Worm (Caenorhabditis elegans) whole organism, young adult: Measurements from ENCODE around the gene Y56A3A.6.

Experiments used
- B0019.2 ChIP-seq: fragments of 200-800 bp; sonication (Bioruptor generic); conservative IDR thresholded peaks from 2 replicates; pipeline ENCODE4 v1.3.6; 2022; ENCODE audit warnings: missing genetic modification reagents, missing genetic modification characterization, missing compliant biosample characterization
- F23B12.7 ChIP-seq: sonication (generic microtip); optimal IDR thresholded peaks from 2 replicates; lab custom pipeline; 2017; ENCODE audit warnings: missing genetic modification characterization, mild to moderate bottlenecking, missing compliant biosample characterization, antibody characterized with exemption, moderate library complexity; ENCODE audit not compliant: insufficient read depth
- F39B2.1 ChIP-seq: fragments of 200-800 bp; sonication (Bioruptor generic); IDR thresholded peaks from 2 replicates; pipeline ENCODE4 v1.3.6; 2022; ENCODE audit warnings: missing genetic modification reagents, missing genetic modification characterization, missing compliant biosample characterization
- ceh-58 ChIP-seq: fragments of 200-800 bp; sonication (Bioruptor generic); IDR thresholded peaks from 2 replicates; pipeline ENCODE4 v1.3.6; 2022; ENCODE audit warnings: missing genetic modification characterization, missing compliant biosample characterization
- ceh-91 ChIP-seq: fragments of 200-800 bp; sonication (Bioruptor generic); IDR thresholded peaks from 2 replicates; pipeline ENCODE4 v1.3.6; 2022; ENCODE audit warnings: missing genetic modification reagents, missing genetic modification characterization, missing compliant biosample characterization
- dox-1 ChIP-seq: fragments of 200-800 bp; sonication (Bioruptor generic); IDR thresholded peaks from 2 replicates; pipeline ENCODE4 v1.3.6; 2022; ENCODE audit warnings: missing genetic modification reagents, missing genetic modification characterization, missing compliant biosample characterization
- efl-1 ChIP-seq: fragments of 150-350 bp; optimal IDR thresholded peaks from 2 replicates; lab custom pipeline; 2014; ENCODE audit warnings: missing biosample characterization, missing genetic modification reagents, missing genetic modification characterization
- egl-44 ChIP-seq: fragments of 200-800 bp; sonication (Bioruptor generic); IDR thresholded peaks from 2 replicates; pipeline ENCODE4 v1.3.6; 2022; ENCODE audit warnings: missing genetic modification reagents, missing genetic modification characterization, missing compliant biosample characterization
- lag-1 ChIP-seq: fragments of 200-800 bp; sonication (Bioruptor generic); IDR thresholded peaks from 2 replicates; pipeline ENCODE4 v1.3.6; 2022; ENCODE audit warnings: missing genetic modification reagents, missing genetic modification characterization, missing compliant biosample characterization
- lin-26 ChIP-seq: fragments of 200-800 bp; sonication (Bioruptor generic); IDR thresholded peaks from 2 replicates; pipeline ENCODE4 v1.3.6; 2022; ENCODE audit warnings: missing genetic modification reagents, missing genetic modification characterization, missing compliant biosample characterization
- lsy-27 ChIP-seq: sonication (generic microtip); optimal IDR thresholded peaks from 2 replicates; lab custom pipeline; 2017; ENCODE audit warnings: missing genetic modification characterization, mild to moderate bottlenecking, missing compliant biosample characterization, antibody characterized with exemption, missing genotype, borderline replicate concordance; ENCODE audit not compliant: insufficient read depth
- nhr-179 ChIP-seq: sonication (generic microtip); optimal IDR thresholded peaks from 2 replicates; lab custom pipeline; 2016; ENCODE audit warnings: mild to moderate bottlenecking, missing genetic modification characterization, missing compliant biosample characterization
- nhr-80 ChIP-seq: sonication (generic microtip); optimal IDR thresholded peaks from 2 replicates; lab custom pipeline; 2016; ENCODE audit warnings: missing genetic modification characterization, missing compliant biosample characterization

Y56A3A.6 gene

ce11 chrIII:11823260-11823659, 55.3 kb downstream of the Y56A3A.6 start, which contains the start of gene C18D11.3 (continued):
- TF ChIP-seq ceh-58: no peak
- TF ChIP-seq ceh-91 (GFP tag; lab: Robert Waterston, UW): peak; percentile 33; the same call in 1 of the 2 replicates
- TF ChIP-seq lag-1 (GFP tag; lab: Robert Waterston, UW): no peak
- no peak for TF ChIP-seq lsy-27 (tag; lab: Kevin White, UChicago)
- peak; percentile 57 for TF ChIP-seq F23B12.7 (tag; lab: Kevin White, UChicago)
- peak; percentile 69; the same call in 1 of the 2 replicates for TF ChIP-seq egl-44 (GFP tag; lab: Robert Waterston, UW)
- no peak for TF ChIP-seq F39B2.1 (GFP tag; lab: Robert Waterston, UW)
- TF ChIP-seq efl-1 (GFP tag; lab: Kevin White, UChicago): peak; percentile 65
- 0 out of 2 replicates have a peak, but pooled peaks have one; percentile 46 for TF ChIP-seq B0019.2 (GFP tag; lab: Robert Waterston, UW)
- TF ChIP-seq lin-26 (GFP tag; lab: Robert Waterston, UW): peak; percentile 70; the same call in 1 of the 2 replicates
- TF ChIP-seq dox-1 (GFP tag; lab: Robert Waterston, UW): peak; percentile 93

ce11 chrIII:11822407-11822806, 56.2 kb downstream of the Y56A3A.6 start, which contains the start of gene maa-1:
Gene maa-1, minus strand, starts transcription at chrIII:11822526.
- TF ChIP-seq nhr-80: peak; percentile 48
- no peak for TF ChIP-seq nhr-179
